Worm (Caenorhabditis elegans): ENCODE results near the gene B0395.3.

The B0395.3 gene

DNA sequence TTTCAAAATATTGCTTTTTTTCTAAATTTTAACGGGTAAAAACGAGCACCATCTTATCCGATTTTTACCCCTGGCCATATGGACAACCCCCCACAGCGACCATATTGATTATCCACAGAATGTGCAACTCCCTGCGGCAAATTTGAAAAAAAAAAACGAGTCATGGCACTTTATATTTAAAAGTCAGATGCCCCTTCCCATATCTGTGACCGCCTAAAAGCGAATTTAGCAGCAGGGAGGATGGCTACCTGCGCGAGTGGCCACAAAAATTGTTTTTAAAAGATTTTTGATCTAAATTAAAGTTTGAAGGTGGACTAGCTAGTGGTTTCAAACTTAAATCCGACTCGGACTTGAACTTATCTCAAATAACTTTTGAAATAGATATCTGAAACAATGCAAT lies 16.3 kb upstream of the B0395.3 start:
- TF ChIP-seq ceh-9 (tag; optimal IDR thresholded peaks at IDR 0.05) (no peak), nhr-11 (tag; optimal IDR thresholded peaks at IDR 0.05) (peak; percentile 95), ceh-16 (tag; optimal IDR thresholded peaks at IDR 0.05) (peak; percentile 75), sea-2 (GFP tag; optimal IDR thresholded peaks at IDR 0.05) (no peak), ceh-82 (tag; optimal IDR thresholded peaks at IDR 0.05) (peak; percentile 98), pqm-1 (tag; optimal IDR thresholded peaks at IDR 0.05) (peak; percentile 83), jun-1 (tag; optimal IDR thresholded peaks at IDR 0.05) (peak; percentile 100), nhr-43 (tag; optimal IDR thresholded peaks at IDR 0.05; ENCODE audit: poor library complexity, severe bottlenecking) (peak; percentile 99), ztf-11 (tag; optimal IDR thresholded peaks at IDR 0.05) (peak; percentile 50), hmg-11 (tag; optimal IDR thresholded peaks at IDR 0.05) (peak; percentile 94), lin-39 (tag; optimal IDR thresholded peaks at IDR 0.05) (peak; percentile 99), ZK546.5 (tag; optimal IDR thresholded peaks at IDR 0.05) (peak; percentile 63), ceh-28 (tag; optimal IDR thresholded peaks at IDR 0.05) (peak; percentile 99), unc-39 (tag; optimal IDR thresholded peaks at IDR 0.05) (no peak), nhr-28 (tag; optimal IDR thresholded peaks at IDR 0.05) (peak; percentile 89), fkh-10 (GFP tag; optimal IDR thresholded peaks at IDR 0.05) (peak; percentile 98), daf-12 (tag; optimal IDR thresholded peaks at IDR 0.05) (peak; percentile 90), aly-2 (tag; optimal IDR thresholded peaks at IDR 0.05) (peak; percentile 92), mml-1 (tag; optimal IDR thresholded peaks at IDR 0.05) (no peak), R02D3.7 (tag; optimal IDR thresholded peaks at IDR 0.05) (peak; percentile 93), nhr-25 (tag; optimal IDR thresholded peaks at IDR 0.05) (peak; percentile 95), unc-62 (GFP tag; optimal IDR thresholded peaks at IDR 0.05) (peak; percentile 87), skn-1 (tag; optimal IDR thresholded peaks at IDR 0.05) (peak; percentile 97), nhr-237 (tag; optimal IDR thresholded peaks at IDR 0.05) (peak; percentile 85), nhr-67 (tag; optimal IDR thresholded peaks at IDR 0.05) (peak; percentile 74), elt-2 (tag; optimal IDR thresholded peaks at IDR 0.05) (peak; percentile 79), snpc-4 (tag; optimal IDR thresholded peaks at IDR 0.05) (peak; percentile 96), nhr-76 (tag; optimal IDR thresholded peaks at IDR 0.05) (peak; percentile 82), lin-15B (tag; optimal IDR thresholded peaks at IDR 0.05) (peak; percentile 31), fos-1 (tag; optimal IDR thresholded peaks at IDR 0.05) (peak; percentile 91), egl-5 (tag; optimal IDR thresholded peaks at IDR 0.05) (peak; percentile 97), fkh-2 (tag; optimal IDR thresholded peaks at IDR 0.05) (peak; percentile 71), tbx-2 (tag; optimal IDR thresholded peaks at IDR 0.05) (peak; percentile 98), eor-1 (tag; optimal IDR thresholded peaks at IDR 0.05) (peak in 1 of 2 experiments; percentile 85), pha-4 (tag; optimal IDR thresholded peaks at IDR 0.05) (peak; percentile 98), mdl-1 (tag; optimal IDR thresholded peaks at IDR 0.05) (peak; percentile 82), nhr-12 (tag; optimal IDR thresholded peaks at IDR 0.05) (peak; percentile 40), ama-1 (optimal IDR thresholded peaks at IDR 0.05) (peak; percentile 2), nhr-23 (tag; optimal IDR thresholded peaks at IDR 0.05) (peak; percentile 98), elt-3 (tag; optimal IDR thresholded peaks at IDR 0.05) (peak in 2 of 3 experiments; percentile 54 to 97), ztf-4 (tag; optimal IDR thresholded peaks at IDR 0.05) (peak; percentile 88), elt-1 (tag; optimal IDR thresholded peaks at IDR 0.05) (peak; percentile 14), nhr-77 (tag; optimal IDR thresholded peaks at IDR 0.05) (peak; percentile 97), egl-27 (tag; optimal IDR thresholded peaks at IDR 0.05) (peak; percentile 94), zag-1 (tag; optimal IDR thresholded peaks at IDR 0.05) (peak; percentile 92), nfya-1 (tag; optimal IDR thresholded peaks at IDR 0.05; ENCODE audit: insufficient read depth) (peak; percentile 95), lsy-12 (tag; optimal IDR thresholded peaks at IDR 0.05) (peak; percentile 92)

Measured in whole organism, L3 larva.